Worm (Caenorhabditis elegans): ENCODE results near the gene acp-3.

Gene acp-3

DNA sequence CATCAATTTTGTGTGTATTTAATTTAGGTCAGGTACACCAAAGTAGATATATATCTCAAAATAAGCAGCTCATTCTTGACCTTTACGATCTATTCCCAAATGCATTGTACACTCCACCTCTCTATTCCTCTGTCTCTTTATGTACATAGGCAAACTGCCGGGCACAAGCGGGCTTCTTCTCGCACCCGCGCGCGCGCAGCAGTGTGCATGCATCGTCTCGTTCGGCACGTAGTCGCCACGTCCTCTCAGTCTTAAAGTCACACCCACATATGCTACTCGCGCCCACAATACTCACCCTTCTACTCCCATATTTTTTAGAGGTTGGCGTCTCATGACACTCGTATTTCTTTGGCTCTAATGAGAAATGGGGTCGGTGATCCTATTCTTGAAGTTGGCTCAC, 14.5 kb upstream of the acp-3 start:
- no peak for TF ChIP-seq ref-1 (GFP tag; conservative IDR thresholded peaks at IDR 0.05)
- TF ChIP-seq klf-2 (GFP tag; conservative IDR thresholded peaks at IDR 0.05), result no peak
- TF ChIP-seq flt-1 (GFP tag; IDR thresholded peaks at IDR 0.05), result no peak
- no peak for TF ChIP-seq T22C8.4 (GFP tag; IDR thresholded peaks at IDR 0.05)
- TF ChIP-seq med-1 (GFP tag; optimal IDR thresholded peaks at IDR 0.05; ENCODE audit: insufficient read depth), result no peak
- no peak for TF ChIP-seq cog-1 (tag; optimal IDR thresholded peaks at IDR 0.05)
- no peak for TF ChIP-seq ztf-29 (GFP tag; IDR thresholded peaks at IDR 0.05)
- no peak for TF ChIP-seq ztf-23 (GFP tag; IDR thresholded peaks at IDR 0.05)
- TF ChIP-seq tab-1 (GFP tag; IDR thresholded peaks at IDR 0.05), result no peak

ce11 chrII:8450750-8451149, 13.8 kb upstream of the acp-3 start:
- TF ChIP-seq T22C8.4 (GFP tag; IDR thresholded peaks at IDR 0.05) (no peak), ref-1 (GFP tag; conservative IDR thresholded peaks at IDR 0.05) (no peak)

DNA sequence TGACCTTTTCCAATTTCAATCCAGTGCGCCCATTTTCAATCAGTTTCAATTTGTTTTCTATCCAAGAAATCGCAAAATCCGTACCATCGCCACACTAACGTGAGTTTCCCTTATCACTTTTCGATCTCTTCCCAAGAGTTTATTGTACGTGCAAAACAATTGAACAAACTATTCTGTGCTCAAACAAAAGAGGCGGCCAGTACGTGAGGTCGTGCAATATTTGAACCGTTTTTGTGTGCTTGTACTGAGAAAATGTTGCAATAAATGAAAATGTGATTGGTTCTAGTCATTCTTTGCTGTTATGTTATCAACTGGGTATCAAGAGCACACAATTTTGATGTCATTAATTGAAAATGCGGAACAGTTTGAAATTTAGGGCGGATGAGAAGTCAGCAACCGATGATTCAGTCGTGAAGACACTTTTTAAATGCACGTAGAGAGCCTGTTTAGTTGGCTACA, 12.8 kb upstream of the acp-3 start, which contains the start of gene F22B5.4:
Gene F22B5.4 (plus strand): TSS at position 51 of the 459 bp plus-strand sequence.
- TF ChIP-seq ztf-29 (GFP tag; IDR thresholded peaks at IDR 0.05), result no peak
- no peak for TF ChIP-seq cog-1 (tag; optimal IDR thresholded peaks at IDR 0.05)
- TF ChIP-seq ztf-23 (GFP tag; IDR thresholded peaks at IDR 0.05), result no peak
- no peak for TF ChIP-seq klf-2 (GFP tag; conservative IDR thresholded peaks at IDR 0.05)
- TF ChIP-seq ref-1 (GFP tag; conservative IDR thresholded peaks at IDR 0.05), result no peak
- TF ChIP-seq T22C8.4 (GFP tag; IDR thresholded peaks at IDR 0.05), result no peak
- TF ChIP-seq flt-1 (GFP tag; IDR thresholded peaks at IDR 0.05), result no peak
- TF ChIP-seq tab-1 (GFP tag; IDR thresholded peaks at IDR 0.05), result no peak
- TF ChIP-seq med-1 (GFP tag; optimal IDR thresholded peaks at IDR 0.05; ENCODE audit: insufficient read depth), result no peak

DNA sequence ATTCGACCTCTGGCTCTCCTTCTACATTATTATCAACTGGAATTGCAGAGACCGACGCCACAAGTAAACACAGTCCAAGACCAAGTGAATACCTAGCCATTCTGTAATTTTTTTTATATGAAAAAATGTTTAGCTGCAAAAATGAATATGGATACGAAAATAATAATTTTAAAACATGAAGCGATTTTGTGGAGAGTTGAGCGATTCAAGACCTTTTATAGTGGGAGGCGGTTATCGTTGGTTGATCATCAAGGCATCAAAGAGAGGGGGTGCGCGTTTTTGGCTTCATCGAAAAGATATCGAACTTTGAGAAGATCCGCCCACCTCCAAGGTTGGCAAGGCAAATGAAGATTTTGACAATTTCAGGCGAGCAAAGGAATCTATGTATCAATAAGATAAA, 9.8 kb upstream of the acp-3 start, which contains the start of gene cut-3:
Gene cut-3 (minus strand): TSS at position 101 of the 400 bp plus-strand sequence.
- no peak for TF ChIP-seq ztf-29 (GFP tag; IDR thresholded peaks at IDR 0.05)

DNA sequence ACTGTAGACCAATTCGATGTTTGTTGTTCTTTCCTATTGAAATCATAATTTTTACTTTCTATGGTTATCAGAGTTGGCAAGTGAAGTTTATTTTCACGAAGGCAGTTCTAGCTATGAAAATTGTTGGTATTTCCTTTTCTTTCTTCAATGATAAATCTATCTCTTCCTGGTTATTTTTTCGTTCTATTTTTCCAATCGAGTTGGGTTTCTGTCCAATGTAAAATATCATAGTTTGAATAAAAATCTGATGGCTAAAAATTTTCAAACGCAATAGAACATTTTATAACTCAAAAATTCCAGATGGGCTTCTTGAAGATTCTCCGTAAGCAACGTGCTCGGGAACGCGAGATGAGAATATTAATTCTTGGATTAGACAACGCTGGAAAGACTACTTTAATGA, 7.1 kb upstream of the acp-3 start, which contains the start of gene evl-20:
Gene evl-20 (plus strand): TSS at position 301 of the 400 bp plus-strand sequence.
- no peak for TF ChIP-seq ztf-23 (GFP tag; IDR thresholded peaks at IDR 0.05)
- no peak for TF ChIP-seq klf-2 (GFP tag; conservative IDR thresholded peaks at IDR 0.05)
- TF ChIP-seq cog-1 (tag; optimal IDR thresholded peaks at IDR 0.05), result no peak
- TF ChIP-seq ref-1 (GFP tag; conservative IDR thresholded peaks at IDR 0.05), result no peak
- TF ChIP-seq ztf-29 (GFP tag; IDR thresholded peaks at IDR 0.05), result no peak
- no peak for TF ChIP-seq med-1 (GFP tag; optimal IDR thresholded peaks at IDR 0.05; ENCODE audit: insufficient read depth)
- TF ChIP-seq tab-1 (GFP tag; IDR thresholded peaks at IDR 0.05), result no peak

- no peak for TF ChIP-seq T22C8.4 (GFP tag; IDR thresholded peaks at IDR 0.05)
- no peak for TF ChIP-seq flt-1 (GFP tag; IDR thresholded peaks at IDR 0.05)
- no peak for TF ChIP-seq klf-2 (GFP tag; conservative IDR thresholded peaks at IDR 0.05)
- TF ChIP-seq ref-1 (GFP tag; conservative IDR thresholded peaks at IDR 0.05), result no peak
- TF ChIP-seq cog-1 (tag; optimal IDR thresholded peaks at IDR 0.05), result no peak
- TF ChIP-seq med-1 (GFP tag; optimal IDR thresholded peaks at IDR 0.05; ENCODE audit: insufficient read depth), result no peak
- no peak for TF ChIP-seq ztf-29 (GFP tag; IDR thresholded peaks at IDR 0.05)
- TF ChIP-seq tab-1 (GFP tag; IDR thresholded peaks at IDR 0.05), result no peak
- TF ChIP-seq ztf-23 (GFP tag; IDR thresholded peaks at IDR 0.05), result no peak
Observed at ce11 chrII:8442717-8443223, 5.8 kb upstream of the acp-3 start, which contains the start of gene eif-3.G. Gene eif-3.G (plus strand): TSS chrII:8442767.

DNA sequence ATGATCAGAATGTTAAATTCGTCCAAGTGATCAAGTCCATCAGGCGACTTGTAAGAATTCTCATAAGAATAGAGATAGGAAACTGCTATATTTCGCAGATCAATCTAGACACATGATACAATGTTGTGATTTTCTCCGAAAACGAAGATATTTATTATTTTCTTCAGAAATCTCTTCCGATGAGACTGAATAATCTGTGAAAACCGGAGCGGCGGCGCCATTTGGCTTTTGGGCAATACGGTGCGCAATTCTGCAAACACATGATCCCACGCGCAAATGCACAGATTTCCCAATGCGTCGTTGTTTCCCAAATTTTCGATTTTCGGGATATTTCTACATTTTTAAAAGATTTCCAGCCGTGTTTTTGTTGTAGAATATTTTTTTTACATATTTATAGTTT, 5.2 kb upstream of the acp-3 start:
- no peak; the same call in 1 of the 2 replicates for TF ChIP-seq ztf-29 (GFP tag; IDR thresholded peaks at IDR 0.05)
- no peak for TF ChIP-seq tab-1 (GFP tag; IDR thresholded peaks at IDR 0.05)
- TF ChIP-seq klf-2 (GFP tag; conservative IDR thresholded peaks at IDR 0.05), result no peak
- TF ChIP-seq T22C8.4 (GFP tag; IDR thresholded peaks at IDR 0.05), result no peak
- no peak for TF ChIP-seq flt-1 (GFP tag; IDR thresholded peaks at IDR 0.05)
- TF ChIP-seq ref-1 (GFP tag; conservative IDR thresholded peaks at IDR 0.05), result no peak
- TF ChIP-seq med-1 (GFP tag; optimal IDR thresholded peaks at IDR 0.05; ENCODE audit: insufficient read depth), result no peak
- TF ChIP-seq cog-1 (tag; optimal IDR thresholded peaks at IDR 0.05), result no peak
- no peak for TF ChIP-seq ztf-23 (GFP tag; IDR thresholded peaks at IDR 0.05)

DNA sequence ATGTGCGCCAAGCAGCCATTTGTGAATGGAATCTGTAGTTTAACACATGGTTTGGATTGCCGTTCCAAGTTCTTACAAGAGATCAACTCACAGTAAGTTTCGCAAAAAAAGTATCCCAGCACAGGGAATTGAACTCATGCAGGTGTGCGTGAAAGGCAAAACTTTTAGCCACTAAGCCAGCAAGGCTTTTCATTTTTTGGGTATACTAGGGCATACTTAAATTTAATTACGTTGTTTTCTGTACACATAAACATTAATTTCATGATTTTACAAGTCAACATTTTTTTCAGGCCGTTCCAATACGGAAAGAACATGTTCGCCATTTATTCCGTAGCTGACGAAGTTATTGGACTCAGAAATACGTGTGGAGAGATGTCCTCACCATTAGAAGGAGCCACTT, 4.6 kb upstream of the acp-3 start:
- no peak for TF ChIP-seq cog-1 (tag; optimal IDR thresholded peaks at IDR 0.05)
- no peak for TF ChIP-seq ztf-29 (GFP tag; IDR thresholded peaks at IDR 0.05)
- TF ChIP-seq flt-1 (GFP tag; IDR thresholded peaks at IDR 0.05), result no peak
- TF ChIP-seq tab-1 (GFP tag; IDR thresholded peaks at IDR 0.05), result no peak
- no peak for TF ChIP-seq ref-1 (GFP tag; conservative IDR thresholded peaks at IDR 0.05)
- TF ChIP-seq ztf-23 (GFP tag; IDR thresholded peaks at IDR 0.05), result no peak
- TF ChIP-seq med-1 (GFP tag; optimal IDR thresholded peaks at IDR 0.05; ENCODE audit: insufficient read depth), result no peak
- no peak for TF ChIP-seq klf-2 (GFP tag; conservative IDR thresholded peaks at IDR 0.05)
- TF ChIP-seq T22C8.4 (GFP tag; IDR thresholded peaks at IDR 0.05), result no peak

DNA sequence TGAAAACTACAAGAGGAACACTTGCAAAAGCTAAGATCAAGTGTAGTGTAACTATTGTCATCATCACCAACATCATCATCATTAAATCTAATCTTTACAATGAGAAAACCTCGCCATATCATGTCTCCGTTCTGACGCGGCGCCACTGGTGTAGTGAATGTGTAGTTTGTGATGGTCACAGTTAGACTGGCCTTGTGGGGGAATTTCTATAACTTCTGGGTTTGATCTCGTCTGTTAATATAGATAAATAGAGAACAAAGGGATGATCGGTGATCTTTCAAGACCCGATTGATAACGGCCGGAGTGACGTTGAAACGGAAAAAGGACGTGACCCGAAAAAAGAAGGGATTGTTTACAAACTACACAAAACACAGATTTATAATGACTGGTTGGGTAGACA, 3.9 kb upstream of the acp-3 start:
- no peak for TF ChIP-seq flt-1 (GFP tag; IDR thresholded peaks at IDR 0.05)
- TF ChIP-seq T22C8.4 (GFP tag; IDR thresholded peaks at IDR 0.05), result no peak
- no peak for TF ChIP-seq ztf-29 (GFP tag; IDR thresholded peaks at IDR 0.05)
- TF ChIP-seq tab-1 (GFP tag; IDR thresholded peaks at IDR 0.05), result no peak
- TF ChIP-seq klf-2 (GFP tag; conservative IDR thresholded peaks at IDR 0.05), result no peak
- no peak for TF ChIP-seq ztf-23 (GFP tag; IDR thresholded peaks at IDR 0.05)
- no peak for TF ChIP-seq cog-1 (tag; optimal IDR thresholded peaks at IDR 0.05)
- TF ChIP-seq med-1 (GFP tag; optimal IDR thresholded peaks at IDR 0.05; ENCODE audit: insufficient read depth), result no peak
- no peak for TF ChIP-seq ref-1 (GFP tag; conservative IDR thresholded peaks at IDR 0.05)

DNA sequence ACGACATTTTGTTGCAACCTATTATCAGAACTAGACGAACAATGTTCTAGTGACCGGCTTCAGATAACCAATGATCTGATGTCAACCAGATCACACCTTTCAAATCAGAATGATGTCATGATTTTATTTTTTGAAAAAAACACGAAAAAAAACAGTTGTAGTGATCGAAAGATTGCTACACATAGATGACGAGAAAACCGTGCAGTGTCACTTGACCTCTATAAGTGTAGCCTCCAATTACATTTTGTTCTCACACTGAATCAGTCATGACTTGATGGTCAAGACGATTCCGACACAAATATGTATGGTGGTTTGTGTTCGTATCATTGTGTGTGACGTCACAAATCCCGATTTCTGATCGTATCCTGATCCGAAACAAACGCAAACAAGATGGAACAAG, 3.2 kb upstream of the acp-3 start:
- TF ChIP-seq flt-1 (GFP tag; IDR thresholded peaks at IDR 0.05) (no peak), cog-1 (tag; optimal IDR thresholded peaks at IDR 0.05) (no peak), ztf-23 (GFP tag; IDR thresholded peaks at IDR 0.05) (no peak), ztf-29 (GFP tag; IDR thresholded peaks at IDR 0.05) (no peak), klf-2 (GFP tag; conservative IDR thresholded peaks at IDR 0.05) (no peak), tab-1 (GFP tag; IDR thresholded peaks at IDR 0.05) (no peak), med-1 (GFP tag; optimal IDR thresholded peaks at IDR 0.05; ENCODE audit: insufficient read depth) (no peak), T22C8.4 (GFP tag; IDR thresholded peaks at IDR 0.05) (no peak), ref-1 (GFP tag; conservative IDR thresholded peaks at IDR 0.05) (no peak)

Measured in whole organism, midembryonic.